Worm (Caenorhabditis elegans): Measurements from ENCODE around the gene sec-5.

Gene sec-5

ce11 chrII:9172849-9173248 is 4.1 kb downstream of the sec-5 start, which contains the start of gene T23G7.2:
Gene T23G7.2, minus strand, starts transcription at chrII:9172949.
- no peak for TF ChIP-seq ces-1 (GFP tag; optimal IDR thresholded peaks at IDR 0.05)
- peak in 1 of 2 experiments; percentile 27 for TF ChIP-seq unc-62 (GFP tag; optimal IDR thresholded peaks at IDR 0.05 in 1 of 2)
- TF ChIP-seq unc-62 (tag; optimal IDR thresholded peaks at IDR 0.05): no peak

- TF ChIP-seq nhr-48 (tag; optimal IDR thresholded peaks at IDR 0.05): no peak
- no peak for TF ChIP-seq lim-7 (GFP tag; IDR thresholded peaks at IDR 0.05)
- TF ChIP-seq unc-62 (GFP tag; optimal IDR thresholded peaks at IDR 0.05 in 1 of 2): peak in 1 of 2 experiments; percentile 89
- no peak for TF ChIP-seq unc-62 (tag; optimal IDR thresholded peaks at IDR 0.05)
- TF ChIP-seq lir-3 (tag; optimal IDR thresholded peaks at IDR 0.05): no peak
- no peak for TF ChIP-seq F37D6.2 (tag; optimal IDR thresholded peaks at IDR 0.05)
- no peak for TF ChIP-seq pqm-1 (tag; optimal IDR thresholded peaks at IDR 0.05)
- TF ChIP-seq aha-1 (tag): peak; percentile 98
- TF ChIP-seq lin-1 (GFP tag; IDR thresholded peaks at IDR 0.05): no peak
- no peak for TF ChIP-seq D1046.2 (GFP tag; IDR thresholded peaks at IDR 0.05)
- no peak for TF ChIP-seq duxl-1 (tag; optimal IDR thresholded peaks at IDR 0.05; ENCODE audit: poor library complexity)
- TF ChIP-seq fkh-10 (GFP tag; optimal IDR thresholded peaks at IDR 0.05): no peak
Measured at ce11 chrII:9171466-9172187, 5.3 kb downstream of the sec-5 start.

ce11 chrII:9170851-9171250 is 6.1 kb downstream of the sec-5 start:
- TF ChIP-seq mep-1 (tag; optimal IDR thresholded peaks at IDR 0.05) (peak; percentile 15), unc-62 (GFP tag; optimal IDR thresholded peaks at IDR 0.05 in 1 of 2) (no peak), unc-62 (tag; optimal IDR thresholded peaks at IDR 0.05) (no peak), rbr-2 (tag; optimal IDR thresholded peaks at IDR 0.05) (no peak), aha-1 (tag) (peak; percentile 99), mes-2 (tag; optimal IDR thresholded peaks at IDR 0.05; ENCODE audit: poor library complexity, severe bottlenecking) (no peak), set-16 (GFP tag; IDR thresholded peaks at IDR 0.05) (no peak), saeg-2 (GFP tag; IDR thresholded peaks at IDR 0.05) (no peak), nhr-102 (tag; optimal IDR thresholded peaks at IDR 0.05) (no peak)

- TF ChIP-seq ztf-11 (tag; optimal IDR thresholded peaks at IDR 0.05) (no peak), mep-1 (tag; optimal IDR thresholded peaks at IDR 0.05) (peak; percentile 15), nhr-76 (tag; optimal IDR thresholded peaks at IDR 0.05) (no peak), lin-29 (GFP tag; IDR thresholded peaks at IDR 0.05) (no peak), jun-1 (tag; optimal IDR thresholded peaks at IDR 0.05) (no peak), pqm-1 (tag; optimal IDR thresholded peaks at IDR 0.05) (no peak), egl-43 (GFP tag; IDR thresholded peaks at IDR 0.05) (no peak), aha-1 (tag) (peak; percentile 98)
Measured at ce11 chrII:9170048-9170447, 6.9 kb downstream of the sec-5 start.

- TF ChIP-seq mes-2 (tag; optimal IDR thresholded peaks at IDR 0.05; ENCODE audit: poor library complexity, severe bottlenecking) (peak; percentile 68), T20F7.1 (GFP tag; optimal IDR thresholded peaks at IDR 0.05) (peak; percentile 96), aha-1 (tag) (peak; percentile 93), nhr-6 (tag; optimal IDR thresholded peaks at IDR 0.05) (peak; percentile 22), daf-16 (GFP tag; optimal IDR thresholded peaks at IDR 0.05) (no peak), daf-16 (tag; optimal IDR thresholded peaks at IDR 0.05) (peak; percentile 43), ceh-20 (GFP tag; IDR thresholded peaks at IDR 0.05) (no peak), pha-4 (GFP tag; IDR thresholded peaks at IDR 0.05) (no peak), pha-4 (tag; optimal IDR thresholded peaks at IDR 0.05) (no peak), hif-1 (tag; optimal IDR thresholded peaks at IDR 0.05) (peak in 1 of 2 experiments; percentile 2), lin-38 (GFP tag; IDR thresholded peaks at IDR 0.05) (0 out of 2 replicates have a peak, but pooled peaks have one; percentile 24), lsy-2 (tag; optimal IDR thresholded peaks at IDR 0.05) (peak in 1 of 2 experiments; percentile 68), ztf-7 (tag; optimal IDR thresholded peaks at IDR 0.05) (peak; percentile 21), daf-8 (GFP tag; IDR thresholded peaks at IDR 0.05) (no peak)
Measured at ce11 chrII:9169450-9169960, 7.4 kb downstream of the sec-5 start, which contains the start of gene dpl-1. Gene dpl-1, plus strand, starts transcription at chrII:9169910.

Data from whole organism, L4 larva.